Worm (Caenorhabditis elegans) whole organism, L3 larva: Measurements from ENCODE around the gene Y49F6B.14.

Experiments used
- aly-2 ChIP-seq: fragments of 150-350 bp; optimal IDR thresholded peaks from 2 replicates; lab custom pipeline; 2014; ENCODE audit warnings: missing biosample characterization, missing genetic modification characterization
- egl-27 ChIP-seq: sonication (generic microtip); optimal IDR thresholded peaks from 4 replicates; lab custom pipeline; 2017; ENCODE audit warnings: missing biosample characterization, missing genetic modification reagents, missing genetic modification characterization
- fkh-10 ChIP-seq: sonication (generic microtip); optimal IDR thresholded peaks from 2 replicates; lab custom pipeline; 2017; ENCODE audit warnings: missing biosample characterization, missing genetic modification reagents, missing genetic modification characterization
- fos-1 ChIP-seq: fragments of 150-350 bp; optimal IDR thresholded peaks from 2 replicates; lab custom pipeline; 2014; ENCODE audit warnings: missing biosample characterization, missing genetic modification characterization
- mdl-1 ChIP-seq: fragments of 150-350 bp; optimal IDR thresholded peaks from 2 replicates; lab custom pipeline; 2014; ENCODE audit warnings: missing biosample characterization, missing genetic modification characterization
- nhr-23 ChIP-seq: fragments of 150-350 bp; optimal IDR thresholded peaks from 2 replicates; lab custom pipeline; 2014; ENCODE audit warnings: missing biosample characterization, missing genetic modification reagents, missing genetic modification characterization
- nhr-237 ChIP-seq: fragments of 150-350 bp; optimal IDR thresholded peaks from 2 replicates; lab custom pipeline; 2014; ENCODE audit warnings: missing biosample characterization, missing genetic modification characterization
- nhr-76 ChIP-seq: fragments of 150-350 bp; sonication (generic microtip); optimal IDR thresholded peaks from 5 replicates; lab custom pipeline; 2014; ENCODE audit warnings: missing biosample characterization, missing genetic modification characterization
- pha-4 ChIP-seq: fragments of 150-350 bp; optimal IDR thresholded peaks from 2 replicates; lab custom pipeline; 2014; ENCODE audit warnings: missing biosample characterization, missing genetic modification reagents, missing genetic modification characterization
- ztf-11 ChIP-seq: fragments of 150-350 bp; optimal IDR thresholded peaks from 2 replicates; lab custom pipeline; 2014; ENCODE audit warnings: missing biosample characterization, missing genetic modification characterization

ce11 chrII:3473744-3474143, 41.5 kb downstream of the Y49F6B.14 start, which contains the start of gene sdz-32:
- TF ChIP-seq nhr-237 (tag; lab: Kevin White, UChicago) = no peak
- TF ChIP-seq fos-1 (tag; lab: Kevin White, UChicago) = no peak
- TF ChIP-seq mdl-1 (tag; lab: Kevin White, UChicago) = no peak
- no peak for TF ChIP-seq aly-2 (tag; lab: Kevin White, UChicago)
- TF ChIP-seq fkh-10 (GFP tag; lab: Kevin White, UChicago) = no peak
- TF ChIP-seq nhr-23 = no peak
- no peak for TF ChIP-seq nhr-76 (tag; lab: Kevin White, UChicago)
- TF ChIP-seq pha-4 (tag; lab: Kevin White, UChicago) = no peak
- no peak for TF ChIP-seq ztf-11
- TF ChIP-seq egl-27 = no peak
